Worm (Caenorhabditis elegans): ENCODE results near the gene F54D5.3.

F54D5.3 gene

DNA sequence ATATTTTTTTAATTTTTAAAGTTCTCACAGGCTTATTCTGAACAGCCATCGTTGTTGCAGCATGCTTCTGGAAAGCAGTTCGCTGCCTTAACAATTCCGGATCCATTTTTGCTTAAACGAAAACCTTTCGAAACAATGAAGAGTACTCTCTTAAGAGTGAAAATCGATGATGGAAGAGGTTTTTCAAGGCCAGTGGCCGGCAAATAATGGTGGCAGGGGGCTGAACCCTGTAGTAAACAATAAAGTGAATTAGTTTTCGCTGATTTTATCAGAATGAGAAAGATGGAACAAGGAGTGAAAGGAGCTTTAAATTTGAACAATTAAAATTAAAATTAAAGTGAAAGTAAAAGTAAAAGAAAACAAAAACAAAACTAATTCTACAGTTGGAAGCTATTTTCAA, 29.2 kb upstream of the F54D5.3 start, which contains the start of gene gtf-2E2:
Gene gtf-2E2 (minus strand): TSS at position 111 of the 400 bp plus-strand sequence.
- TF ChIP-seq hsf-1 (GFP tag; IDR thresholded peaks at IDR 0.05) (0 out of 2 replicates have a peak, but pooled peaks have one; percentile 5), snpc-3.4 (tag; optimal IDR thresholded peaks at IDR 0.05) (peak; percentile 14), lin-26 (GFP tag; IDR thresholded peaks at IDR 0.05) (no peak), akir-1 (GFP tag; optimal IDR thresholded peaks at IDR 0.05) (no peak), tbp1 (GFP tag; optimal IDR thresholded peaks at IDR 0.05) (peak; percentile 5), ztf-28 (GFP tag; IDR thresholded peaks at IDR 0.05) (no peak), F57C9.4 (tag; optimal IDR thresholded peaks at IDR 0.05) (no peak), madf-8 (GFP tag; conservative IDR thresholded peaks at IDR 0.05) (no peak), cebp-1 (GFP tag; IDR thresholded peaks at IDR 0.05) (no peak), cebp-1 (tag; optimal IDR thresholded peaks at IDR 0.05) (peak; percentile 18), T07F8.4 (tag; optimal IDR thresholded peaks at IDR 0.05) (no peak), Y53G8AR.9 (GFP tag; conservative IDR thresholded peaks at IDR 0.05) (0 out of 2 replicates have a peak, but pooled peaks have one; percentile 43), nhr-27 (tag; optimal IDR thresholded peaks at IDR 0.05) (no peak)

- peak; percentile 30; the same call in 1 of the 2 replicates for TF ChIP-seq zfh-2 (GFP tag; conservative IDR thresholded peaks at IDR 0.05)
- TF ChIP-seq rpc-1 (optimal IDR thresholded peaks at IDR 0.05), result no peak
- no peak for TF ChIP-seq rpc-1 (tag; optimal IDR thresholded peaks at IDR 0.05)
- TF ChIP-seq egrh-3 (GFP tag; IDR thresholded peaks at IDR 0.05), result no peak
- no peak for TF ChIP-seq him-1 (tag; optimal IDR thresholded peaks at IDR 0.05)
- TF ChIP-seq lag-1 (GFP tag; IDR thresholded peaks at IDR 0.05), result no peak
- no peak for TF ChIP-seq hsf-1 (GFP tag; IDR thresholded peaks at IDR 0.05)
- TF ChIP-seq nfya-2 (GFP tag; IDR thresholded peaks at IDR 0.05), result no peak
These were observed 28.6 kb upstream of the F54D5.3 start for ce11 chrII:11542958-11543357.

DNA sequence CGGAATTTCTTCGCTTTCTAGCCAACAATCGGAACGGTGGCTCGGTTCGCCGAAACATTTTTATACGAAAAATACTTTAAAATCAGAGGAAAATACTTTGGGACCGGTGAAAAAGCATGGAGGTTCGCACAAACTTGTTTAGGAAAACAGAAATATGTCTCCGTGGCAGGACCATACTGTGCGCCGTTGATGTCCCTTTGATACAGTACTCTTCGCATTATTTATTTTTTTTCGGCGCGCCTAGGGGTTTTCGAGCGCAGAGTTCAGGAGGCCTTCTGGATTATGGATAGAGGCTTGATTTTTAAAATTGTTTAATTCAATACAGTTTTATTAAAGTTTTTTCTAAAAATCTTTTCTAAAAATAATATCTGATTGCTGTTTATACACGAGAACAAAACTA, 26.9 kb upstream of the F54D5.3 start, which contains the start of gene F54D5.9:
Gene F54D5.9 (minus strand): TSS at position 115 of the 400 bp plus-strand sequence.
- no peak for TF ChIP-seq cebp-1 (GFP tag; IDR thresholded peaks at IDR 0.05)
- no peak for TF ChIP-seq cebp-1 (tag; optimal IDR thresholded peaks at IDR 0.05)
- no peak for TF ChIP-seq nhr-80 (tag; optimal IDR thresholded peaks at IDR 0.05)
- TF ChIP-seq snpc-3.4 (tag; optimal IDR thresholded peaks at IDR 0.05), result peak; percentile 36
- TF ChIP-seq mcd-1 (GFP tag; IDR thresholded peaks at IDR 0.05), result 0 out of 2 replicates have a peak, but pooled peaks have one; percentile 6
- no peak for TF ChIP-seq F57A8.1 (GFP tag; optimal IDR thresholded peaks at IDR 0.05)
- no peak for TF ChIP-seq ceh-58 (GFP tag; IDR thresholded peaks at IDR 0.05)
- peak; percentile 36 for TF ChIP-seq dpl-1 (GFP tag; optimal IDR thresholded peaks at IDR 0.05)
- TF ChIP-seq chd-7 (tag; optimal IDR thresholded peaks at IDR 0.05), result no peak
- TF ChIP-seq ztf-18 (tag; optimal IDR thresholded peaks at IDR 0.05), result no peak
- TF ChIP-seq madf-8 (GFP tag; conservative IDR thresholded peaks at IDR 0.05), result peak; percentile 80
- no peak for TF ChIP-seq hlh-26 (GFP tag; conservative IDR thresholded peaks at IDR 0.05)
- TF ChIP-seq bed-1 (GFP tag; IDR thresholded peaks at IDR 0.05), result no peak
- no peak for TF ChIP-seq snpc-1.1 (tag; optimal IDR thresholded peaks at IDR 0.05; ENCODE audit: insufficient read depth)
- no peak for TF ChIP-seq lsy-27 (tag; optimal IDR thresholded peaks at IDR 0.05; ENCODE audit: borderline replicate concordance, insufficient read depth)
- TF ChIP-seq unc-62 (GFP tag; optimal IDR thresholded peaks at IDR 0.05), result no peak
- no peak for TF ChIP-seq rpc-1 (optimal IDR thresholded peaks at IDR 0.05)
- no peak for TF ChIP-seq rpc-1 (tag; optimal IDR thresholded peaks at IDR 0.05)
- no peak for TF ChIP-seq mxl-1 (tag; optimal IDR thresholded peaks at IDR 0.05)
- TF ChIP-seq hlh-12 (tag; optimal IDR thresholded peaks at IDR 0.05), result no peak
- TF ChIP-seq nfyb-1 (GFP tag; IDR thresholded peaks at IDR 0.05), result no peak
- TF ChIP-seq mes-4 (tag; optimal IDR thresholded peaks at IDR 0.05), result no peak
- TF ChIP-seq lin-26 (GFP tag; IDR thresholded peaks at IDR 0.05), result no peak
- no peak for TF ChIP-seq Y53G8AR.9 (GFP tag; conservative IDR thresholded peaks at IDR 0.05)
- TF ChIP-seq F22D6.2 (tag; optimal IDR thresholded peaks at IDR 0.05), result no peak
- TF ChIP-seq hsf-1 (GFP tag; IDR thresholded peaks at IDR 0.05), result peak; percentile 72
- TF ChIP-seq him-1 (tag; optimal IDR thresholded peaks at IDR 0.05), result no peak
- no peak for TF ChIP-seq F37B4.10 (GFP tag; IDR thresholded peaks at IDR 0.05)
- TF ChIP-seq nhr-27 (tag; optimal IDR thresholded peaks at IDR 0.05), result no peak
- TF ChIP-seq tlf-1 (GFP tag; optimal IDR thresholded peaks at IDR 0.05), result no peak
- TF ChIP-seq C06A6.2 (GFP tag; conservative IDR thresholded peaks at IDR 0.05), result no peak
- TF ChIP-seq ztf-25 (GFP tag; IDR thresholded peaks at IDR 0.05), result no peak
- no peak for TF ChIP-seq ztf-6 (GFP tag; IDR thresholded peaks at IDR 0.05)
- TF ChIP-seq B0019.2 (GFP tag; conservative IDR thresholded peaks at IDR 0.05), result no peak
- no peak for TF ChIP-seq attf-6 (GFP tag; IDR thresholded peaks at IDR 0.05)
- TF ChIP-seq xnd-1 (tag; optimal IDR thresholded peaks at IDR 0.05), result peak; percentile 55

Measured in whole organism, young adult.